Fruit fly (Drosophila melanogaster) whole organism, prepupa: ENCODE results near the gene Pex3.

Source experiments
- CG10669 ChIP-seq: fragments of 200-800 bp; sonication (Bioruptor generic); optimal IDR thresholded peaks from 3 replicates; lab custom pipeline; 2018; ENCODE audit warnings: missing biosample characterization, mild to moderate bottlenecking, missing genetic modification characterization, moderate library complexity
- CG11294 ChIP-seq: fragments of 200-800 bp; sonication (Bioruptor generic); IDR thresholded peaks from 2 replicates; pipeline ENCODE4 v1.3.6; 2022; ENCODE audit warnings: missing biosample characterization, missing genetic modification characterization
- CG11762 ChIP-seq: fragments of 200-800 bp; sonication (Bioruptor generic); optimal IDR thresholded peaks from 3 replicates; lab custom pipeline; 2016; ENCODE audit warnings: missing biosample characterization, missing genetic modification characterization; ENCODE audit not compliant: insufficient read depth
- CG11902 ChIP-seq: fragments of 200-800 bp; sonication (Bioruptor generic); optimal IDR thresholded peaks from 3 replicates; lab custom pipeline; 2016; ENCODE audit warnings: missing biosample characterization, missing genetic modification characterization
- CG1621 ChIP-seq: fragments of 200-800 bp; sonication (Bioruptor generic); optimal IDR thresholded peaks from 3 replicates; lab custom pipeline; 2018; ENCODE audit warnings: missing biosample characterization, mild to moderate bottlenecking, missing genetic modification characterization
- CG16779 ChIP-seq: fragments of 200-800 bp; sonication (Bioruptor generic); optimal IDR thresholded peaks from 3 replicates; lab custom pipeline; 2017; ENCODE audit warnings: missing biosample characterization, mild to moderate bottlenecking, missing genetic modification characterization
- CG3032 ChIP-seq: fragments of 200-800 bp; optimal IDR thresholded peaks from 2 replicates; lab custom pipeline; 2019; ENCODE audit warnings: missing biosample characterization, mild to moderate bottlenecking, missing genetic modification characterization, moderate library complexity
- CG32006 ChIP-seq: fragments of 200-800 bp; sonication (Bioruptor generic); optimal IDR thresholded peaks from 3 replicates; lab custom pipeline; 2017; ENCODE audit warnings: missing biosample characterization, mild to moderate bottlenecking, missing genetic modification characterization
- CG3919 ChIP-seq: fragments of 200-800 bp; sonication (Bioruptor generic); optimal IDR thresholded peaks from 3 replicates; lab custom pipeline; 2016; ENCODE audit warnings: missing biosample characterization, missing genetic modification characterization
- CG6163 ChIP-seq: fragments of 200-800 bp; sonication (Bioruptor generic); IDR thresholded peaks from 3 replicates; pipeline ENCODE4 v1.3.6; 2022; ENCODE audit warnings: missing biosample characterization, missing genetic modification characterization
- CG6276 ChIP-seq: fragments of 200-800 bp; sonication (Bioruptor generic); optimal IDR thresholded peaks from 2 replicates; lab custom pipeline; 2017; ENCODE audit warnings: missing biosample characterization, mild to moderate bottlenecking, missing genetic modification characterization
- CG6808 ChIP-seq: fragments of 200-800 bp; sonication (Bioruptor generic); optimal IDR thresholded peaks from 3 replicates; lab custom pipeline; 2017; ENCODE audit warnings: missing biosample characterization, missing genetic modification characterization, mild to moderate bottlenecking, moderate library complexity, missing genetic modification reagents
- CG6854 ChIP-seq: fragments of 200-800 bp; sonication (Bioruptor generic); optimal IDR thresholded peaks from 2 replicates; lab custom pipeline; 2017; ENCODE audit warnings: missing biosample characterization, mild to moderate bottlenecking, missing genetic modification characterization
- CG7368 ChIP-seq: fragments of 200-800 bp; sonication (Bioruptor generic); optimal IDR thresholded peaks from 3 replicates; lab custom pipeline; 2016; ENCODE audit warnings: missing biosample characterization, missing genetic modification characterization
- CG8119 ChIP-seq: fragments of 200-800 bp; sonication (Bioruptor generic); IDR thresholded peaks from 3 replicates; pipeline ENCODE4 v1.3.6; 2022; ENCODE audit warnings: missing biosample characterization, missing genetic modification characterization
- CG8319 ChIP-seq: fragments of 200-800 bp; sonication (Bioruptor generic); optimal IDR thresholded peaks from 3 replicates; lab custom pipeline; 2016; ENCODE audit warnings: missing biosample characterization, missing genetic modification characterization
- CG8632 ChIP-seq: fragments of 200-800 bp; sonication (Bioruptor generic); optimal IDR thresholded peaks from 3 replicates; lab custom pipeline; 2016; ENCODE audit warnings: missing biosample characterization, missing genetic modification characterization
- CG9139 ChIP-seq: fragments of 200-800 bp; sonication (Bioruptor generic); optimal IDR thresholded peaks from 3 replicates; lab custom pipeline; 2017; ENCODE audit warnings: missing biosample characterization, mild to moderate bottlenecking, missing genetic modification characterization
- Eip75B ChIP-seq: fragments of 200-800 bp; sonication (Bioruptor generic); optimal IDR thresholded peaks from 3 replicates; lab custom pipeline; 2016; ENCODE audit warnings: missing biosample characterization, missing genetic modification characterization
- Eip78C ChIP-seq: fragments of 200-800 bp; sonication (Bioruptor generic); peaks from one replicate; lab custom pipeline; 2016; ENCODE audit warnings: missing biosample characterization, missing genetic modification characterization
- Eip93F ChIP-seq: fragments of 200-800 bp; sonication (Bioruptor generic); optimal IDR thresholded peaks from 2 replicates; lab custom pipeline; 2016; ENCODE audit warnings: missing biosample characterization, mild to moderate bottlenecking, missing genetic modification characterization
- Ets21C ChIP-seq: fragments of 200-800 bp; sonication (Bioruptor generic); optimal IDR thresholded peaks from 3 replicates; lab custom pipeline; 2016; ENCODE audit warnings: missing biosample characterization, missing genetic modification characterization
- Ets96B ChIP-seq: fragments of 200-800 bp; optimal IDR thresholded peaks from 2 replicates; lab custom pipeline; 2019; ENCODE audit warnings: missing biosample characterization, mild to moderate bottlenecking, missing genetic modification characterization, moderate library complexity
- Gug ChIP-seq: fragments of 200-800 bp; sonication (Bioruptor generic); IDR thresholded peaks from 2 replicates; pipeline ENCODE4 v1.3.6; 2022; ENCODE audit warnings: missing biosample characterization, missing genetic modification characterization
- Hr38 ChIP-seq: sonication (Bioruptor generic); optimal IDR thresholded peaks from 2 replicates; lab custom pipeline; 2016; ENCODE audit warnings: missing biosample characterization, missing genetic modification characterization
- Hr4 ChIP-seq: fragments of 200-800 bp; sonication (Bioruptor generic); optimal IDR thresholded peaks from 3 replicates; lab custom pipeline; 2016; ENCODE audit warnings: missing biosample characterization, missing genetic modification characterization
- Lpt ChIP-seq: fragments of 200-800 bp; sonication (Bioruptor generic); optimal IDR thresholded peaks from 3 replicates; lab custom pipeline; 2016; ENCODE audit warnings: missing biosample characterization, missing genetic modification characterization
- OdsH ChIP-seq: fragments of 200-800 bp; sonication (Bioruptor generic); optimal IDR thresholded peaks from 3 replicates; lab custom pipeline; 2016; ENCODE audit warnings: missing biosample characterization, missing genetic modification characterization
- Smox ChIP-seq: fragments of 200-800 bp; sonication (Bioruptor generic); optimal IDR thresholded peaks from 3 replicates; lab custom pipeline; 2016; ENCODE audit warnings: missing biosample characterization, missing genetic modification characterization
- Sox14 ChIP-seq: fragments of 200-800 bp; sonication (Bioruptor generic); optimal IDR thresholded peaks from 3 replicates; lab custom pipeline; 2016; ENCODE audit warnings: missing biosample characterization, missing genetic modification characterization
- Sox15 ChIP-seq: fragments of 200-800 bp; sonication (Bioruptor generic); optimal IDR thresholded peaks from 3 replicates; lab custom pipeline; 2016; ENCODE audit warnings: missing biosample characterization, missing genetic modification characterization
- achi ChIP-seq: fragments of 200-800 bp; sonication (Bioruptor generic); optimal IDR thresholded peaks from 3 replicates; lab custom pipeline; 2016; ENCODE audit warnings: missing biosample characterization, missing genetic modification characterization
- acj6 ChIP-seq: fragments of 200-800 bp; sonication (Bioruptor generic); optimal IDR thresholded peaks from 3 replicates; lab custom pipeline; 2016; ENCODE audit warnings: missing biosample characterization, missing genetic modification characterization
- dac ChIP-seq: fragments of 200-800 bp; sonication (Bioruptor generic); optimal IDR thresholded peaks from 2 replicates; lab custom pipeline; 2017; ENCODE audit warnings: missing biosample characterization, mild to moderate bottlenecking, missing genetic modification characterization
- dsx ChIP-seq: fragments of 200-800 bp; optimal IDR thresholded peaks from 3 replicates; lab custom pipeline; 2019; ENCODE audit warnings: missing biosample characterization, mild to moderate bottlenecking, missing genetic modification characterization, moderate library complexity; ENCODE audit not compliant: poor library complexity, severe bottlenecking
- fd59A ChIP-seq: fragments of 200-800 bp; sonication (Bioruptor generic); optimal IDR thresholded peaks from 2 replicates; lab custom pipeline; 2017; ENCODE audit warnings: missing biosample characterization, mild to moderate bottlenecking, missing genetic modification characterization, missing genetic modification reagents
- fkh ChIP-seq: fragments of 200-800 bp; sonication (Bioruptor generic); optimal IDR thresholded peaks from 3 replicates; lab custom pipeline; 2017; ENCODE audit warnings: missing biosample characterization, mild to moderate bottlenecking, missing genetic modification characterization, moderate library complexity
- pdm3 ChIP-seq: fragments of 200-800 bp; sonication (Bioruptor generic); optimal IDR thresholded peaks from 3 replicates; lab custom pipeline; 2016; ENCODE audit warnings: missing biosample characterization, missing genetic modification characterization
- salr ChIP-seq, 2 experiments: fragments of 200-800 bp; sonication (Bioruptor generic); optimal IDR thresholded peaks; 3 replicates each; lab custom pipeline; 2016 to 2018; ENCODE audit warnings: missing biosample characterization in 2 of 2, missing genetic modification characterization in 2 of 2, mild to moderate bottlenecking in 1 of 2
- spab ChIP-seq: fragments of 200-800 bp; sonication (Bioruptor generic); optimal IDR thresholded peaks from 2 replicates; lab custom pipeline; 2017; ENCODE audit warnings: missing biosample characterization, mild to moderate bottlenecking, missing genetic modification characterization, missing genetic modification reagents
- ss ChIP-seq, 2 experiments: fragments of 200-800 bp; sonication (Bioruptor generic); optimal IDR thresholded peaks; 2 replicates in 1 of 2; 3 replicates in 1 of 2; lab custom pipeline; 2017 to 2018; ENCODE audit warnings: mild to moderate bottlenecking in 2 of 2, missing biosample characterization in 2 of 2, missing genetic modification characterization in 2 of 2, moderate library complexity in 1 of 2
- svp ChIP-seq: fragments of 200-800 bp; sonication (Bioruptor generic); peaks from one replicate; lab custom pipeline; 2016; ENCODE audit warnings: missing biosample characterization, missing genetic modification characterization
- topi ChIP-seq: fragments of 200-800 bp; sonication (Bioruptor generic); optimal IDR thresholded peaks from 3 replicates; lab custom pipeline; 2016; ENCODE audit warnings: missing biosample characterization, missing genetic modification characterization
- vri ChIP-seq: fragments of 200-800 bp; sonication (Bioruptor generic); optimal IDR thresholded peaks from 3 replicates; lab custom pipeline; 2016; ENCODE audit warnings: missing biosample characterization, mild to moderate bottlenecking, missing genetic modification characterization

The Pex3 gene

DNA sequence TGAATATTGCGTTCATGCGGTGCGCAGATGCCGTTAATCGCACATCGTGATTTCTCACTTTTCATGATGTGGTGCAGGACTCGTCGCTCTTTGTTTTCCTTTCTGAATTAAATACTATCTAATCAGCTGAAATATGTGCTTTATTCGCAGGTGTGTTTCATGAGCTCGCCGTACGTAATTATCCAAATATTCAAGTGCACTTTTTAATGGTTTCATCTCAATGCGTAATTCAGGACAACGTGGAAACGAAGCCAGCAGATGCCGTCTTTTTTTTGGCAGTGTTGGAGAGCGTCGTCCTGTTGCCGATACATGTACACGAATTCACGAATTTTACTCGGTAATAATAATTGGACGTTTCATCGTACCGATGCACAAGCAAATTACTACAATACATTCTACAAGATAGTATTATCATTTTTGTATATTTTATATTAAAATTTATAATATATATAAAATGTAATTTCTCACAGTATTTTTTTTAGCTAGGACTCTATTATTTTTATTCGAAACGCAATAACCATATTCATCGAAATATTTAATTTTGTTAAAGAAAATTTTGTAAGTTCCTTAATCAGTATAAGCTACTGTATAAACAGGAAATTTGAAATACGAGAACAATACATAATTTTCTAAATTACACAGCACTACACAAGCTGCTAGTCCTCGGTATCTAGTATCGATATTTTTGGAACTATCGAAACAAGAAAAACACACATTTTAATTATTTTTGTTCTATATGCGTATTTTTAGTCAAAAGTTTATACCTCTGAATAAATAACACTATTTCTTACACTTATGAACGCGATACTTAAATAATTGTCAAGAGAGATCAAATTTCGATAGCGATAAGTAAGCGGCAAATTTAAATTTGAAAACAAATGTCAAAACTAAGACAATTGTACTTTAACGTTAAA is 7.2 kb upstream of the Pex3 start, which contains the start of gene CG12316 (continued):
- TF ChIP-seq Ets96B = peak; percentile 94
- peak; percentile 85 for TF ChIP-seq Lpt (GFP tag; lab: Kevin White, UChicago)
- TF ChIP-seq Eip93F (GFP tag; lab: Kevin White, UChicago) = peak; percentile 85
- peak; percentile 97 for TF ChIP-seq Hr4 (GFP tag; lab: Kevin White, UChicago)
- peak; percentile 95 for TF ChIP-seq CG6163 (GFP tag; lab: Robert Waterston, UW)
- peak; percentile 94 for TF ChIP-seq Ets21C
- peak; percentile 72 for TF ChIP-seq CG11294 (GFP tag; lab: Robert Waterston, UW)
- no peak for TF ChIP-seq Hr38 (GFP tag; lab: Kevin White, UChicago)
- peak; percentile 95 for TF ChIP-seq CG6276 (GFP tag; lab: Kevin White, UChicago)
- peak; percentile 95 for TF ChIP-seq vri (GFP tag; lab: Kevin White, UChicago)
- TF ChIP-seq CG11762 (GFP tag; lab: Kevin White, UChicago) = peak; percentile 88
- peak; percentile 93 for TF ChIP-seq CG16779 (tag; lab: Kevin White, UChicago)
- TF ChIP-seq dsx = peak; percentile 92
- TF ChIP-seq CG1621 = peak; percentile 95
- peak; percentile 95 for TF ChIP-seq CG7368 (GFP tag; lab: Kevin White, UChicago)
- peak; percentile 94 for TF ChIP-seq spab (GFP tag; lab: Kevin White, UChicago)
- TF ChIP-seq CG6854 = peak; percentile 97
- TF ChIP-seq CG3032 (tag; lab: Kevin White, UChicago) = peak; percentile 93
- TF ChIP-seq CG10669 (GFP tag; lab: Kevin White, UChicago) = peak; percentile 95
- peak; percentile 93 for TF ChIP-seq acj6

DNA sequence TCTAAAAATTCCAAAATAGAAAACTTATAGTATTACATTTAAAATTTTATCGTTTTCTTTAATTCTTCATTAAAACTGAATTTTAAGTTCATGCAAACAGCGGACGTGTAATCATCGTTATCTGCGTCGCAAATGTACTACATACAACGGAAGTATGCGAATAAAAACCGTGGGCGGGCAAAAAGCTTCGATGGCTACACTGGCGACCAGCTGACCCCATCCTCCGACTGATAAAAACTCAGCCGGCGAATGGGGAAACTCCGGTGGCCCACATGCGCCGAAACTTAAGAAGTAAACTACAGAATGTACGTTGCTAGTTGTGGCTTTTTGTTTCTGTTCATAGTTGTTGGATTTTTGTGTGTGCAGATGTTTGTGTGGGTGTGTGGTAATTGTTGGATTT is 6.4 kb upstream of the Pex3 start:
- TF ChIP-seq CG8319 (GFP tag; lab: Kevin White, UChicago) (no peak), svp (peak; percentile 78), fkh (GFP tag; lab: Kevin White, UChicago) (no peak), Eip78C (GFP tag; lab: Kevin White, UChicago) (peak; percentile 19)

DNA sequence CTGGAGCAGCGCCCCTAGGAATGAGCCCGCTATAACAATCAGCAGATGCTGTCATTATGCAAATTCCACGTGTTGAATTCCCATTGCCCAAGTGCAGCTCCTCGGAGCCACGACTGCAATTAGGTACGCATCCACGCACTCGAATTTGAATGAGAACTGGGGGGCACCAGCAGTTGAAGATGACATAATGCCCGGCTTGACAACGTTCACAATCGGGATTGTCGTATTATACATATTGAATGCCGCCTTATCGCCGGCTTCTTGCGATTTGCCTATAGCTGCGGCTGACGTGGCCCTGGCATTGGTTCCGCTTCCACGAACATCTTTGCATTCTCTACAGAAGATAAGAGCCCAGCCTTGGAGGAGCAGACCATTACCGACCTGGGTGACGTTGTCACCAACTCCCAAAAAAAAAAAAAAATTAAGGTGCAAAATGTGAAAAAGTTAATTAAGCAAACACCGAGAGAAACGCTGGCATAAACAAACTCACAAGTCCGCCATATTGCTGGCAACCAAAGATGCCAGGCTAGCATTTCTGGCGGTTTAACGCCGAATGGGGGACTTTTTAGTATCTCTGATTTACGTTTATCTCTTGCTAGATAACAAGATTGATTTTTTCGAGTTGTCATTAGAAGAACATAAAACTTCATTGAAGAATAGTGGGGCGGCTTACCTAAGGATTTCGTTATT is 3.7 kb upstream of the Pex3 start:
- TF ChIP-seq achi (GFP tag; lab: Kevin White, UChicago) = no peak
- TF ChIP-seq dac (GFP tag; lab: Kevin White, UChicago) = no peak
- no peak for TF ChIP-seq CG32006 (GFP tag; lab: Kevin White, UChicago)
- no peak for TF ChIP-seq CG7368 (GFP tag; lab: Kevin White, UChicago)
- no peak for TF ChIP-seq CG16779 (tag; lab: Kevin White, UChicago)
- no peak for TF ChIP-seq CG6808 (GFP tag; lab: Kevin White, UChicago)
- no peak for TF ChIP-seq CG8632 (GFP tag; lab: Kevin White, UChicago)
- no peak for TF ChIP-seq Eip93F (GFP tag; lab: Kevin White, UChicago)
- TF ChIP-seq fd59A (GFP tag; lab: Kevin White, UChicago) = no peak
- peak; percentile 64 for TF ChIP-seq svp
- no peak for TF ChIP-seq OdsH
- TF ChIP-seq CG10669 (GFP tag; lab: Kevin White, UChicago) = no peak
- TF ChIP-seq fkh (GFP tag; lab: Kevin White, UChicago) = no peak
- no peak for TF ChIP-seq CG9139 (GFP tag; lab: Kevin White, UChicago)
- TF ChIP-seq vri (GFP tag; lab: Kevin White, UChicago) = peak; percentile 96
- TF ChIP-seq pdm3 (GFP tag; lab: Kevin White, UChicago) = no peak
- no peak for TF ChIP-seq Eip75B (GFP tag; lab: Kevin White, UChicago)
- TF ChIP-seq CG8119 = no peak
- TF ChIP-seq topi (GFP tag; lab: Kevin White, UChicago) = no peak
- TF ChIP-seq Sox14 (GFP tag; lab: Kevin White, UChicago) = no peak
- no peak for TF ChIP-seq ss (GFP tag; optimal IDR thresholded peaks at IDR 0.05; lab: Kevin White, UChicago)
- no peak for TF ChIP-seq Sox15
- TF ChIP-seq CG8319 (GFP tag; lab: Kevin White, UChicago) = no peak
- no peak for TF ChIP-seq Gug
- no peak for TF ChIP-seq Hr38 (GFP tag; lab: Kevin White, UChicago)
- TF ChIP-seq Eip78C (GFP tag; lab: Kevin White, UChicago) = peak; percentile 41
- no peak for TF ChIP-seq salr (GFP tag; optimal IDR thresholded peaks at IDR 0.05; lab: Kevin White, UChicago)
- no peak for TF ChIP-seq Smox (GFP tag; lab: Kevin White, UChicago)
- no peak for TF ChIP-seq CG1621
- no peak for TF ChIP-seq CG11902
- no peak for TF ChIP-seq CG3919
- peak; percentile 19; the same call in 1 of the 3 replicates for TF ChIP-seq CG6163 (GFP tag; lab: Robert Waterston, UW)
